Fruit fly (Drosophila melanogaster) whole organism: ENCODE measurements around the gene P5CS.

Experiments
- CG8478 ChIP-seq: fragments of >200 bp; optimal IDR thresholded peaks from 2 replicates; lab custom pipeline; 2018; ENCODE audit warnings: inconsistent platforms
- Dll ChIP-seq: fragments of >200 bp; optimal IDR thresholded peaks from 2 replicates; lab custom pipeline; 2017
- EcR ChIP-seq, 2 experiments: fragments of >200 bp; optimal IDR thresholded peaks; 2 replicates each; lab custom pipeline; 2017; ENCODE audit warnings: missing biosample characterization in 2 of 2, missing genetic modification characterization in 2 of 2, missing genetic modification reagents in 2 of 2
- pan ChIP-seq: fragments of >200 bp; optimal IDR thresholded peaks from 2 replicates; lab custom pipeline; 2017
- usp ChIP-seq: fragments of >200 bp; optimal IDR thresholded peaks from 2 replicates; lab custom pipeline; 2017; ENCODE audit warnings: missing biosample characterization, missing genetic modification characterization, mixed read lengths

dm6 chr3L:21954474-21955321, 17.1 kb upstream of the P5CS start, which contains the start of gene CG7458:
- TF ChIP-seq EcR (GFP tag; optimal IDR thresholded peaks at IDR 0.05; lab: Kevin White, UChicago) (no peak), usp (GFP tag; lab: Kevin White, UChicago) (no peak), Dll (lab: Kevin White, UChicago) (no peak), CG8478 (no peak), pan (peak; percentile 54)
